Worm (Caenorhabditis elegans): ENCODE results near the gene ZK675.4.

Gene ZK675.4

DNA sequence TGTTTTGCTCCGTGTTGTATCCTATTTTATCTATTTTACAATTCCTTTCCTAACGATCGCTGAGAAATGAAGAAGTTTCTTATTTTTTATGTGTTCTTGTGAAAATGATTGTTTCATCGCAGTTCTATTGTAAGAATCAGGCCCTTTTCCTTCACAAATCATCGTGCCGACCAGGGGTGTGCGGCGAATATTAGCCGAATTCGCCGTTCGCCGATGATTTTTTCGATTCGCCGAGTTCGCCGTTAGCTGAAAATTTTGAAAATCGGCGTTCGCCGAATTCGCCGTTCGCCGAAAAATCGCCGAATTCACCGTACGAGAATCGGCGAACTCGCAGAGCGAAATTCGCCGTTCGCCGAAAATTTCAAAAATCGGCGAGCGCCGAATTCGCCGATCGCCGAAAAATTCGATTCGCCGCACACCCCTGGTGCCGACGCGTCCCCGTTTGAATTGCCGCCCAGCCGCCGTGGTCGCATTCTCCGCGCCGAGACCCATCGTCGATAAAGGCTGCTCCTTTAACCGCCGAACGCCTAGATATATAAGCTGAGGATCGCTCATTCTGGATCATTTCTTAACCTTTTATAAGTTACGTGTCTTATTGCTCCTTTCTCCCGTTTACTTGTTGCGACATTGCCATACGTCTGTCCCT is 47.5 kb upstream of the ZK675.4 start (continued):
- TF ChIP-seq ceh-100 (GFP tag; IDR thresholded peaks at IDR 0.05) (0 out of 2 replicates have a peak, but pooled peaks have one; percentile 10), F57A8.1 (GFP tag; optimal IDR thresholded peaks at IDR 0.05) (no peak), Y53G8AR.9 (GFP tag; conservative IDR thresholded peaks at IDR 0.05) (0 out of 2 replicates have a peak, but pooled peaks have one; percentile 58), bed-1 (GFP tag; IDR thresholded peaks at IDR 0.05) (no peak), dpl-1 (GFP tag; optimal IDR thresholded peaks at IDR 0.05) (no peak), B0261.1 (tag; optimal IDR thresholded peaks at IDR 0.05) (no peak), hmg-1.2 (GFP tag; IDR thresholded peaks at IDR 0.05) (0 out of 2 replicates have a peak, but pooled peaks have one; percentile 17), egrh-3 (GFP tag; IDR thresholded peaks at IDR 0.05) (peak; percentile 79; the same call in 1 of the 2 replicates), ekl-4 (GFP tag; IDR thresholded peaks at IDR 0.05) (no peak), pha-4 (tag; optimal IDR thresholded peaks at IDR 0.05) (no peak), nhr-80 (tag; optimal IDR thresholded peaks at IDR 0.05) (no peak), lin-54 (GFP tag; optimal IDR thresholded peaks at IDR 0.05) (peak; percentile 75), lsl-1 (GFP tag; optimal IDR thresholded peaks at IDR 0.05) (peak; percentile 13), hsf-1 (GFP tag; IDR thresholded peaks at IDR 0.05) (peak; percentile 59), lir-1 (GFP tag; conservative IDR thresholded peaks at IDR 0.05) (no peak), ztf-28 (GFP tag; IDR thresholded peaks at IDR 0.05) (0 out of 2 replicates have a peak, but pooled peaks have one; percentile 6), C17E4.6 (GFP tag; IDR thresholded peaks at IDR 0.05) (0 out of 2 replicates have a peak, but pooled peaks have one; percentile 40), lin-40 (tag; optimal IDR thresholded peaks at IDR 0.05) (no peak), repo-1 (tag; optimal IDR thresholded peaks at IDR 0.05) (no peak), die-1 (tag; optimal IDR thresholded peaks at IDR 0.05) (peak; percentile 9), cebp-1 (GFP tag; IDR thresholded peaks at IDR 0.05) (no peak), cebp-1 (tag; optimal IDR thresholded peaks at IDR 0.05) (peak; percentile 8), somi-1 (GFP tag; optimal IDR thresholded peaks at IDR 0.05) (no peak), Y67H2A.10 (GFP tag; conservative IDR thresholded peaks at IDR 0.05) (0 out of 2 replicates have a peak, but pooled peaks have one; percentile 11), unc-130 (GFP tag; optimal IDR thresholded peaks at IDR 0.05) (no peak)

DNA sequence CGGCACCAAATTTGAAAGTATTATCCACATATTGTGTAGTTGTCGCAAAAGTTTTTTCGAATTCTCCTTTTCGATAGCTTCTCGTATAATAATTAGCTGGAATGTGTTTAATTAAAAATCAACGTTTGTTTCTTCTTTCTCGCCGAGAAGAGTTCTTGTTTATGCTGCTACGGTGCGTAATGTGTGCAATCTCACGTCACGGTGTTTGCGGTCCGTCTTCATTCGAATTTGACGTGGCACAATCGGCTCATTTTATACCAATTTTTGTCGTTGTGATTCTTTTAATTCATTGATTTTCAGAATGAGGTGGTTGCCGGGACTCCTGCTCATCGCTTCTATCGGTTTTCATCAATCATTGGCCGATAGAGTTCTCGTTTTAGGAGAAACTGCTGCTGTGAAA is 46.9 kb upstream of the ZK675.4 start, which contains the start of gene ostb-1:
Gene ostb-1, plus strand, starts transcription at position 301 of the 400 bp plus-strand sequence.
- no peak for TF ChIP-seq mes-4 (tag; optimal IDR thresholded peaks at IDR 0.05)
- TF ChIP-seq mel-28 (tag; optimal IDR thresholded peaks at IDR 0.05; ENCODE audit: borderline replicate concordance), result no peak
- no peak for TF ChIP-seq sdz-38 (tag; optimal IDR thresholded peaks at IDR 0.05)
- no peak for TF ChIP-seq sptf-2 (GFP tag; optimal IDR thresholded peaks at IDR 0.05)
- TF ChIP-seq egl-18 (GFP tag; IDR thresholded peaks at IDR 0.05), result no peak
- no peak for TF ChIP-seq aptf-3 (GFP tag; IDR thresholded peaks at IDR 0.05)
- no peak for TF ChIP-seq egrh-3 (GFP tag; IDR thresholded peaks at IDR 0.05)
- TF ChIP-seq K12H6.12 (tag; optimal IDR thresholded peaks at IDR 0.05), result no peak
- TF ChIP-seq Y56A3A.18 (GFP tag; IDR thresholded peaks at IDR 0.05), result no peak
- TF ChIP-seq gei-17 (GFP tag; optimal IDR thresholded peaks at IDR 0.05), result no peak
- peak; percentile 22; the same call in 1 of the 2 replicates for TF ChIP-seq attf-3 (GFP tag; conservative IDR thresholded peaks at IDR 0.05)
- no peak for TF ChIP-seq Y53G8AR.9 (GFP tag; conservative IDR thresholded peaks at IDR 0.05)
- TF ChIP-seq let-607 (tag; optimal IDR thresholded peaks at IDR 0.05), result peak; percentile 63 to 72
- TF ChIP-seq xnd-1 (tag; optimal IDR thresholded peaks at IDR 0.05), result no peak
